Worm (Caenorhabditis elegans) whole organism, L4 larva: ENCODE results near the gene aakg-2.

Source experiments
- R02D3.7 ChIP-seq: fragments of 150-350 bp; sonication (generic microtip); optimal IDR thresholded peaks from 3 replicates; lab custom pipeline; 2014; ENCODE audit warnings: missing biosample characterization, missing genetic modification characterization
- ZK337.2 ChIP-seq: fragments of 200-800 bp; sonication (Bioruptor generic); IDR thresholded peaks from 2 replicates; pipeline ENCODE4 v1.3.6; 2022; ENCODE audit warnings: missing genetic modification reagents, missing genetic modification characterization, missing compliant biosample characterization
- ama-1 ChIP-seq: fragments of 150-350 bp; optimal IDR thresholded peaks from 2 replicates; lab custom pipeline; 2014; ENCODE audit warnings: inconsistent platforms, mixed read lengths
- ceh-82 ChIP-seq: sonication (generic microtip); optimal IDR thresholded peaks from 2 replicates; lab custom pipeline; 2017; ENCODE audit warnings: missing biosample characterization, missing genetic modification characterization
- egl-43 ChIP-seq: fragments of 200-800 bp; sonication (Bioruptor generic); IDR thresholded peaks from 2 replicates; pipeline ENCODE4 v1.3.6; 2022; ENCODE audit warnings: missing genetic modification reagents, missing genetic modification characterization, missing compliant biosample characterization
- nhr-77 ChIP-seq: fragments of 150-350 bp; optimal IDR thresholded peaks from 2 replicates; lab custom pipeline; 2014; ENCODE audit warnings: missing biosample characterization, missing genetic modification characterization
- skn-1 ChIP-seq: fragments of 150-350 bp; optimal IDR thresholded peaks from 2 replicates; lab custom pipeline; 2014; ENCODE audit warnings: missing biosample characterization, missing genetic modification characterization
- unc-130 ChIP-seq: sonication (generic microtip); optimal IDR thresholded peaks from 2 replicates; lab custom pipeline; 2016; ENCODE audit warnings: missing genetic modification reagents, missing genetic modification characterization, missing compliant biosample characterization

- TF ChIP-seq ZK337.2 (GFP tag; lab: Robert Waterston, UW) = no peak
- no peak for TF ChIP-seq skn-1
- TF ChIP-seq nhr-77 (tag; lab: Kevin White, UChicago) = no peak
- TF ChIP-seq ama-1 (lab: Kevin White, UChicago) = no peak
- no peak for TF ChIP-seq ceh-82 (tag; lab: Kevin White, UChicago)
- no peak for TF ChIP-seq unc-130 (GFP tag; lab: Kevin White, UChicago)
- TF ChIP-seq R02D3.7 (tag; lab: Kevin White, UChicago) = no peak
- no peak for TF ChIP-seq egl-43 (GFP tag; lab: Robert Waterston, UW)
These were observed 52.0 kb downstream of the aakg-2 start for ce11 chrX:16816854-16817253.
